Fruit fly (Drosophila melanogaster) whole organism, embryonic: Measurements from ENCODE around the gene RpS9.
A peak's percentile ranks its signal among the peaks of the same experiment; 100 is the strongest.

Experiments
- Adf1 ChIP-seq: fragments of 200-800 bp; sonication (Bioruptor generic); IDR thresholded peaks from 2 replicates; pipeline ENCODE4 v1.3.6; 2022; ENCODE audit warnings: missing biosample characterization, missing genetic modification characterization
- Antp ChIP-seq: fragments of 200-800 bp; sonication (Bioruptor generic); optimal IDR thresholded peaks from 3 replicates; lab custom pipeline; 2016; ENCODE audit warnings: missing biosample characterization, missing genetic modification characterization
- CG10147 ChIP-seq: fragments of 200-800 bp; sonication (Bioruptor generic); optimal IDR thresholded peaks from 2 replicates; lab custom pipeline; 2019; ENCODE audit warnings: missing biosample characterization, mild to moderate bottlenecking, missing genetic modification characterization, moderate library complexity
- CG10431 ChIP-seq: fragments of 200-800 bp; sonication (Bioruptor generic); optimal IDR thresholded peaks from 3 replicates; lab custom pipeline; 2018; ENCODE audit warnings: missing biosample characterization, mild to moderate bottlenecking, missing genetic modification characterization
- CG10654 ChIP-seq: fragments of 200-800 bp; sonication (Bioruptor generic); optimal IDR thresholded peaks from 2 replicates; lab custom pipeline; 2016; ENCODE audit warnings: missing biosample characterization, missing genetic modification characterization
- CG11456 ChIP-seq: fragments of 200-800 bp; sonication (Bioruptor generic); IDR thresholded peaks from 3 replicates; pipeline ENCODE4 v1.3.6; 2022; ENCODE audit warnings: missing biosample characterization, missing genetic modification characterization
- CG13296 ChIP-seq: fragments of 200-800 bp; sonication (Bioruptor generic); optimal IDR thresholded peaks from 3 replicates; lab custom pipeline; 2018; ENCODE audit warnings: missing biosample characterization, mild to moderate bottlenecking, missing genetic modification characterization
- CG13424 ChIP-seq: fragments of 200-800 bp; sonication (Bioruptor generic); optimal IDR thresholded peaks from 2 replicates; lab custom pipeline; 2019; ENCODE audit warnings: missing biosample characterization, mild to moderate bottlenecking, missing genetic modification characterization, moderate library complexity
- CG16813 ChIP-seq: fragments of 200-800 bp; sonication (Bioruptor generic); IDR thresholded peaks from 3 replicates; pipeline ENCODE4 v1.3.6; 2022; ENCODE audit warnings: missing biosample characterization, missing genetic modification characterization; ENCODE audit not compliant: partially characterized antibody
- CG17568 ChIP-seq: fragments of 200-800 bp; sonication (Bioruptor generic); optimal IDR thresholded peaks from 2 replicates; lab custom pipeline; 2018; ENCODE audit warnings: missing biosample characterization, mild to moderate bottlenecking, missing genetic modification characterization, moderate library complexity
- CG17829 ChIP-seq: fragments of 200-800 bp; optimal IDR thresholded peaks from 2 replicates; lab custom pipeline; 2019; ENCODE audit warnings: missing biosample characterization, mild to moderate bottlenecking, missing genetic modification characterization, moderate library complexity
- CG18764 ChIP-seq: fragments of 200-800 bp; sonication (Bioruptor generic); optimal IDR thresholded peaks from 3 replicates; lab custom pipeline; 2016; ENCODE audit warnings: missing biosample characterization, missing genetic modification characterization
- CG2129 ChIP-seq: fragments of 200-800 bp; sonication (Bioruptor generic); IDR thresholded peaks from 2 replicates; pipeline ENCODE4 v1.3.6; 2022; ENCODE audit warnings: missing biosample characterization, missing genetic modification characterization; ENCODE audit not compliant: partially characterized antibody
- CG34422 ChIP-seq: fragments of 200-800 bp; sonication (Bioruptor generic); IDR thresholded peaks from 3 replicates; pipeline ENCODE4 v1.3.6; 2022; ENCODE audit warnings: missing biosample characterization, missing genetic modification characterization
- CG3847 ChIP-seq: fragments of 200-800 bp; sonication (Bioruptor generic); IDR thresholded peaks from 2 replicates; pipeline ENCODE4 v1.3.6; 2022; ENCODE audit warnings: missing biosample characterization, missing genetic modification characterization
- CG43689 ChIP-seq: fragments of 200-800 bp; sonication (Bioruptor generic); IDR thresholded peaks from 2 replicates; pipeline ENCODE4 v1.3.6; 2022; ENCODE audit warnings: missing biosample characterization, missing genetic modification characterization
- CG4424 ChIP-seq: fragments of 200-800 bp; sonication (Bioruptor generic); optimal IDR thresholded peaks from 3 replicates; lab custom pipeline; 2016; ENCODE audit warnings: missing biosample characterization, missing genetic modification characterization
- CG6254 ChIP-seq: fragments of 200-800 bp; sonication (Bioruptor generic); optimal IDR thresholded peaks from 3 replicates; lab custom pipeline; 2017; ENCODE audit warnings: mild to moderate bottlenecking, missing biosample characterization, missing genetic modification reagents, missing genetic modification characterization
- CG6683 ChIP-seq: fragments of 200-800 bp; sonication (Bioruptor generic); optimal IDR thresholded peaks from 2 replicates; lab custom pipeline; 2017; ENCODE audit warnings: missing biosample characterization, mild to moderate bottlenecking, missing genetic modification characterization, missing genetic modification reagents
- CG6854 ChIP-seq: fragments of 200-800 bp; sonication (Bioruptor generic); optimal IDR thresholded peaks from 3 replicates; lab custom pipeline; 2017; ENCODE audit warnings: missing biosample characterization, mild to moderate bottlenecking, missing genetic modification characterization
- Doc2 ChIP-seq: fragments of 200-800 bp; sonication (Bioruptor generic); IDR thresholded peaks from 2 replicates; pipeline ENCODE4 v1.3.6; 2022; ENCODE audit warnings: missing biosample characterization, missing genetic modification characterization
- Ets65A ChIP-seq: fragments of 200-800 bp; sonication (Bioruptor generic); peaks from one replicate; lab custom pipeline; 2016; ENCODE audit warnings: missing biosample characterization, missing genetic modification characterization
- Jarid2 ChIP-seq: fragments of 200-800 bp; sonication (Bioruptor generic); optimal IDR thresholded peaks from 3 replicates; lab custom pipeline; 2017; ENCODE audit warnings: mild to moderate bottlenecking, missing biosample characterization, missing genetic modification reagents, missing genetic modification characterization
- MTF-1 ChIP-seq: fragments of 200-800 bp; sonication (Bioruptor generic); optimal IDR thresholded peaks from 2 replicates; lab custom pipeline; 2018; ENCODE audit warnings: missing biosample characterization, mild to moderate bottlenecking, missing genetic modification characterization, borderline replicate concordance
- Poxn ChIP-seq: fragments of 200-800 bp; sonication (Bioruptor generic); IDR thresholded peaks from 2 replicates; pipeline ENCODE4 v1.3.6; 2022; ENCODE audit warnings: missing biosample characterization, missing genetic modification characterization
- Spps ChIP-seq: fragments of 200-800 bp; sonication (Bioruptor generic); optimal IDR thresholded peaks from 2 replicates; lab custom pipeline; 2018; ENCODE audit warnings: missing biosample characterization, mild to moderate bottlenecking, missing genetic modification characterization
- ac ChIP-seq: fragments of 200-800 bp; sonication (Bioruptor generic); optimal IDR thresholded peaks from 3 replicates; lab custom pipeline; 2017; ENCODE audit warnings: missing biosample characterization, mild to moderate bottlenecking, missing genetic modification characterization
- ara ChIP-seq: fragments of 200-800 bp; sonication (Bioruptor generic); IDR thresholded peaks from 2 replicates; pipeline ENCODE4 v1.3.6; 2022; ENCODE audit warnings: missing biosample characterization, missing genetic modification characterization
- az2 ChIP-seq: fragments of 200-800 bp; sonication (Bioruptor generic); optimal IDR thresholded peaks from 3 replicates; lab custom pipeline; 2016; ENCODE audit warnings: missing biosample characterization, missing genetic modification characterization
- chif ChIP-seq, 2 experiments: fragments of 200-800 bp; sonication (Bioruptor generic); optimal IDR thresholded peaks; 3 replicates each; lab custom pipeline; 2016; ENCODE audit warnings: missing biosample characterization in 2 of 2, missing genetic modification characterization in 2 of 2
- disco-r ChIP-seq: fragments of 200-800 bp; sonication (Bioruptor generic); optimal IDR thresholded peaks from 2 replicates; lab custom pipeline; 2016; ENCODE audit warnings: missing biosample characterization, missing genetic modification characterization
- ewg ChIP-seq: fragments of 200-800 bp; sonication (Bioruptor generic); optimal IDR thresholded peaks from 3 replicates; lab custom pipeline; 2017; ENCODE audit warnings: mild to moderate bottlenecking, missing biosample characterization, missing genetic modification reagents, missing genetic modification characterization
- fd96Cb ChIP-seq: fragments of 200-800 bp; sonication (Bioruptor generic); optimal IDR thresholded peaks from 2 replicates; lab custom pipeline; 2018; ENCODE audit warnings: missing biosample characterization, mild to moderate bottlenecking, missing genetic modification characterization, moderate library complexity
- gem ChIP-seq: fragments of 200-800 bp; sonication (Bioruptor generic); optimal IDR thresholded peaks from 2 replicates; lab custom pipeline; 2019; ENCODE audit warnings: missing biosample characterization, mild to moderate bottlenecking, missing genetic modification characterization, moderate library complexity
- gsb-n ChIP-seq: fragments of 200-800 bp; sonication (Bioruptor generic); optimal IDR thresholded peaks from 3 replicates; lab custom pipeline; 2018; ENCODE audit warnings: missing biosample characterization, mild to moderate bottlenecking, missing genetic modification characterization
- ham ChIP-seq: fragments of 200-800 bp; sonication (Bioruptor generic); IDR thresholded peaks from 2 replicates; pipeline ENCODE4 v1.3.6; 2022; ENCODE audit warnings: missing biosample characterization, missing genetic modification characterization
- hb ChIP-seq: fragments of 200-800 bp; sonication (Bioruptor generic); IDR thresholded peaks from 3 replicates; pipeline ENCODE4 v1.3.6; 2022; ENCODE audit warnings: missing biosample characterization, missing genetic modification characterization; ENCODE audit not compliant: partially characterized antibody
- hth ChIP-seq: fragments of >200 bp; optimal IDR thresholded peaks from 2 replicates; lab custom pipeline; 2017; ENCODE audit warnings: inconsistent platforms
- luna ChIP-seq: fragments of 200-800 bp; sonication (Bioruptor generic); optimal IDR thresholded peaks from 2 replicates; lab custom pipeline; 2016; ENCODE audit warnings: missing biosample characterization, missing genetic modification characterization
- maf-S ChIP-seq: fragments of 200-800 bp; sonication (Bioruptor generic); optimal IDR thresholded peaks from 2 replicates; lab custom pipeline; 2016; ENCODE audit warnings: missing biosample characterization, missing genetic modification characterization
- pfk ChIP-seq: fragments of 200-800 bp; sonication (Bioruptor generic); optimal IDR thresholded peaks from 2 replicates; lab custom pipeline; 2018; ENCODE audit warnings: missing biosample characterization, mild to moderate bottlenecking, missing genetic modification characterization, moderate library complexity
- pita ChIP-seq: fragments of 200-800 bp; sonication (Bioruptor generic); optimal IDR thresholded peaks from 2 replicates; lab custom pipeline; 2017; ENCODE audit warnings: missing biosample characterization, mild to moderate bottlenecking, missing genetic modification characterization
- psq ChIP-seq: fragments of 200-800 bp; sonication (Bioruptor generic); optimal IDR thresholded peaks from 2 replicates; lab custom pipeline; 2017; ENCODE audit warnings: missing biosample characterization, missing genetic modification characterization
- sd ChIP-seq: fragments of 200-800 bp; sonication (Bioruptor generic); optimal IDR thresholded peaks from 3 replicates; lab custom pipeline; 2018; ENCODE audit warnings: missing biosample characterization, mild to moderate bottlenecking, missing genetic modification characterization, moderate library complexity
- sens ChIP-seq: fragments of 200-800 bp; sonication (Bioruptor generic); peaks from one replicate; lab custom pipeline; 2016; ENCODE audit warnings: missing biosample characterization, missing genetic modification characterization
- seq ChIP-seq: fragments of 200-800 bp; sonication (Bioruptor generic); IDR thresholded peaks from 2 replicates; pipeline ENCODE4 v1.3.6; 2022; ENCODE audit warnings: missing biosample characterization, missing genetic modification characterization
- slou ChIP-seq: fragments of 200-800 bp; sonication (Bioruptor generic); optimal IDR thresholded peaks from 3 replicates; lab custom pipeline; 2016; ENCODE audit warnings: missing biosample characterization, missing genetic modification characterization
- sna ChIP-seq: fragments of 200-800 bp; sonication (Bioruptor generic); IDR thresholded peaks from 2 replicates; pipeline ENCODE4 v1.3.6; 2022; ENCODE audit warnings: missing biosample characterization, missing genetic modification characterization; ENCODE audit not compliant: partially characterized antibody
- sob ChIP-seq: fragments of 200-800 bp; sonication (Bioruptor generic); IDR thresholded peaks from 2 replicates; pipeline ENCODE4 v1.3.6; 2022; ENCODE audit warnings: missing biosample characterization, missing genetic modification characterization

The RpS9 gene

DNA sequence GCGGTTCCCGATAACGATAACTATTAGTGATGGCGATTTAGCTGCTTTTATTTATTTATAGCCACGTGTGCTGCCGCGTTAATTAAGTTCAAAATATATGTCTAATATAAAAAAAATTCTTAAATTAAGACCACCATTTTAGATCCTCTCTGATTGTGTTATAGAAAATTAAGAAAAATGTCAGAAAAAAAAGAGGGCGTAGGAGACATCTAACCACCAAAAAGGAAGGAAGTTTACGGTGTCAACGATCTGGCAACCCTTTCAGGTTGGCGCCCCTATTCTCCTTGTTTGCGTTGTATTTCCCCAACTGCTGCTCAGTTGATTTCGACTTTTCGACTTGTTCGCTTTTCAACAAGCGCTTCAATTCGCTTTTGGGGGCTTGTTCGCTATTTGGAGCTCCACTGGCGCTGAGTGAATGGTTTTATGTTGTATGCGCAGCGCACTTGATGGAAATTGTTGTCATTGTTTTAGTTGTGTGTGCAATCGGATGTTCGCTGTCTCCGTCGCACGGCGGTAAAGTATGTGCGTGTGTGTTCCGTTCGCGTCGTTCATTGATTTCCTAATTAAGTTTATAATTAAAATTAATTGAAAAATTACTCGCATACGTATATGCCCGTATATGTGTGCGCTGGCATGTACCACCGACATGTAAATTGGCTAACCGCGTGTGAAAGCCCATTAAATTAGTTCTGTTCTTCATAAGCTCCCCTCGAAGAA, 50.4 kb downstream of the RpS9 start, which contains the start of the genes CG3434 and CG44838 (continued):
- peak; percentile 62 for TF ChIP-seq CG6683
- peak; percentile 78 for TF ChIP-seq az2
- peak; percentile 3 for TF ChIP-seq CG10431 (GFP tag; lab: Kevin White, UChicago)
- no peak for TF ChIP-seq pita (GFP tag; lab: Kevin White, UChicago)
- TF ChIP-seq psq (GFP tag; lab: Kevin White, UChicago) = peak; percentile 77
- TF ChIP-seq CG34422 (GFP tag; lab: Robert Waterston, UW) = peak; percentile 42; the same call in 1 of the 3 replicates
- peak; percentile 87 for TF ChIP-seq CG13424 (tag; lab: Kevin White, UChicago)
- TF ChIP-seq sens (GFP tag; lab: Kevin White, UChicago) = peak; percentile 95
- no peak for TF ChIP-seq Doc2
- peak; percentile 70 for TF ChIP-seq CG6854 (GFP tag; lab: Kevin White, UChicago)
- TF ChIP-seq CG3847 (GFP tag; lab: Robert Waterston, UW) = peak; percentile 86
- no peak for TF ChIP-seq sna (GFP tag; lab: Robert Waterston, UW)
- peak; percentile 55; the same call in 1 of the 2 replicates for TF ChIP-seq seq (GFP tag; lab: Robert Waterston, UW)
- TF ChIP-seq luna (GFP tag; lab: Kevin White, UChicago) = peak; percentile 28
- TF ChIP-seq ham (GFP tag; lab: Robert Waterston, UW) = no peak
- peak; percentile 36 for TF ChIP-seq MTF-1 (GFP tag; lab: Kevin White, UChicago)
- peak; percentile 77 for TF ChIP-seq CG10654 (GFP tag; lab: Kevin White, UChicago)
- TF ChIP-seq CG17568 = peak; percentile 64
- TF ChIP-seq Ets65A (GFP tag; lab: Kevin White, UChicago) = peak; percentile 96
- peak; percentile 49 for TF ChIP-seq sd (tag; lab: Kevin White, UChicago)
- TF ChIP-seq slou (GFP tag; lab: Kevin White, UChicago) = peak; percentile 39
- peak; percentile 65 for TF ChIP-seq ara
- peak; percentile 69 for TF ChIP-seq ewg
- no peak for TF ChIP-seq pfk (GFP tag; lab: Kevin White, UChicago)
- no peak for TF ChIP-seq hb (GFP tag; lab: Robert Waterston, UW)
- peak; percentile 84 for TF ChIP-seq CG4424 (GFP tag; lab: Kevin White, UChicago)
- TF ChIP-seq maf-S = peak; percentile 35
- TF ChIP-seq gsb-n (tag; lab: Kevin White, UChicago) = peak; percentile 36
- 0 out of 2 replicates have a peak, but pooled peaks have one; percentile 28 for TF ChIP-seq Poxn
- TF ChIP-seq Spps (tag; lab: Kevin White, UChicago) = peak; percentile 64
- TF ChIP-seq gem (tag; lab: Kevin White, UChicago) = peak; percentile 88
- TF ChIP-seq CG13296 (GFP tag; lab: Kevin White, UChicago) = peak; percentile 80
- peak; percentile 74 for TF ChIP-seq CG18764
- TF ChIP-seq Antp (GFP tag; lab: Kevin White, UChicago) = peak; percentile 62
- TF ChIP-seq Adf1 (GFP tag; lab: Robert Waterston, UW) = peak; percentile 62
- TF ChIP-seq CG43689 (GFP tag; lab: Robert Waterston, UW) = no peak
- TF ChIP-seq Jarid2 = peak; percentile 81
- TF ChIP-seq CG17829 (tag; lab: Kevin White, UChicago) = peak; percentile 83
- TF ChIP-seq CG11456 = peak; percentile 79
- peak; percentile 40 for TF ChIP-seq CG6254 (GFP tag; lab: Kevin White, UChicago)
- peak; percentile 80 for TF ChIP-seq sob (GFP tag; lab: Robert Waterston, UW)
- 0 out of 3 replicates have a peak, but pooled peaks have one; percentile 27 for TF ChIP-seq CG16813
- peak; percentile 83 for TF ChIP-seq CG10147 (GFP tag; lab: Kevin White, UChicago)
- no peak for TF ChIP-seq disco-r (GFP tag; lab: Kevin White, UChicago)
- no peak for TF ChIP-seq hth (lab: Kevin White, UChicago)
- no peak for TF ChIP-seq CG2129
- TF ChIP-seq ac (GFP tag; lab: Kevin White, UChicago) = no peak
- peak; percentile 58 to 78 for TF ChIP-seq chif (GFP tag; optimal IDR thresholded peaks at IDR 0.05; lab: Kevin White, UChicago)
- peak; percentile 64 for TF ChIP-seq fd96Cb (tag; lab: Kevin White, UChicago)
